Worm (Caenorhabditis elegans) whole organism, L4 larva: ENCODE measurements around the gene rnp-9.

ENCODE experiments used
- D1046.2 ChIP-seq: fragments of 200-800 bp; sonication (Bioruptor generic); IDR thresholded peaks from 2 replicates; pipeline ENCODE4 v1.3.6; 2022; ENCODE audit warnings: missing genetic modification characterization, missing compliant biosample characterization
- F10B5.3 ChIP-seq: sonication (generic microtip); optimal IDR thresholded peaks from 2 replicates; lab custom pipeline; 2016; ENCODE audit warnings: mild to moderate bottlenecking, missing genetic modification characterization, missing compliant biosample characterization
- F44E2.7 ChIP-seq: fragments of 200-800 bp; sonication (Bioruptor generic); IDR thresholded peaks from 2 replicates; pipeline ENCODE4 v2.1.2; 2022; ENCODE audit warnings: missing genetic modification characterization, missing compliant biosample characterization
- F49E8.2 ChIP-seq: sonication (generic microtip); optimal IDR thresholded peaks from 2 replicates; lab custom pipeline; 2016; ENCODE audit warnings: missing compliant biosample characterization, mild to moderate bottlenecking, missing genetic modification characterization, borderline replicate concordance
- R02D3.7 ChIP-seq: fragments of 150-350 bp; sonication (generic microtip); optimal IDR thresholded peaks from 3 replicates; lab custom pipeline; 2014; ENCODE audit warnings: missing biosample characterization, missing genetic modification characterization
- Y48G9A.11 ChIP-seq: fragments of 200-800 bp; sonication (Bioruptor generic); IDR thresholded peaks from 2 replicates; pipeline ENCODE4 v1.3.6; 2022; ENCODE audit warnings: missing genetic modification reagents, missing genetic modification characterization, missing compliant biosample characterization
- ZK337.2 ChIP-seq: fragments of 200-800 bp; sonication (Bioruptor generic); IDR thresholded peaks from 2 replicates; pipeline ENCODE4 v1.3.6; 2022; ENCODE audit warnings: missing genetic modification reagents, missing genetic modification characterization, missing compliant biosample characterization
- ZK546.5 ChIP-seq, 2 experiments: sonication (generic microtip); optimal IDR thresholded peaks; 2 replicates each; lab custom pipeline; 2017; ENCODE audit warnings: missing biosample characterization in 2 of 2, missing genetic modification characterization in 2 of 2
- aly-2 ChIP-seq: sonication (generic microtip); optimal IDR thresholded peaks from 2 replicates; lab custom pipeline; 2018; ENCODE audit warnings: missing biosample characterization, missing genetic modification characterization
- ama-1 ChIP-seq: fragments of 150-350 bp; optimal IDR thresholded peaks from 2 replicates; lab custom pipeline; 2014; ENCODE audit warnings: inconsistent platforms, mixed read lengths
- arid-1 ChIP-seq: fragments of 200-800 bp; sonication (Bioruptor generic); conservative IDR thresholded peaks from 2 replicates; pipeline ENCODE4 v1.3.6; 2022; ENCODE audit warnings: missing genetic modification reagents, missing genetic modification characterization, missing compliant biosample characterization
- ceh-32 ChIP-seq: sonication (generic microtip); optimal IDR thresholded peaks from 2 replicates; lab custom pipeline; 2016; ENCODE audit warnings: mild to moderate bottlenecking, missing genetic modification characterization, missing compliant biosample characterization; ENCODE audit not compliant: poor library complexity
- ceh-62 ChIP-seq: sonication (generic microtip); optimal IDR thresholded peaks from 2 replicates; lab custom pipeline; 2017; ENCODE audit warnings: missing biosample characterization, missing genetic modification characterization
- ceh-82 ChIP-seq: sonication (generic microtip); optimal IDR thresholded peaks from 2 replicates; lab custom pipeline; 2017; ENCODE audit warnings: missing biosample characterization, missing genetic modification characterization
- cey-2 ChIP-seq: sonication (generic microtip); optimal IDR thresholded peaks from 3 replicates; lab custom pipeline; 2017; ENCODE audit warnings: missing genetic modification characterization, mild to moderate bottlenecking, missing compliant biosample characterization, antibody characterized with exemption, borderline replicate concordance; ENCODE audit not compliant: insufficient read depth
- daf-8 ChIP-seq: fragments of 200-800 bp; sonication (Bioruptor generic); IDR thresholded peaks from 2 replicates; pipeline ENCODE4 v1.3.6; 2022; ENCODE audit warnings: missing genetic modification characterization, missing compliant biosample characterization
- dmd-9 ChIP-seq: fragments of 200-800 bp; sonication (Bioruptor generic); IDR thresholded peaks from 2 replicates; pipeline ENCODE4 v1.3.6; 2022; ENCODE audit warnings: missing genetic modification reagents, missing genetic modification characterization, missing compliant biosample characterization
- duxl-1 ChIP-seq: sonication (generic microtip); optimal IDR thresholded peaks from 2 replicates; lab custom pipeline; 2016; ENCODE audit warnings: mild to moderate bottlenecking, missing genetic modification characterization, moderate library complexity, missing compliant biosample characterization; ENCODE audit not compliant: poor library complexity
- gei-8 ChIP-seq: fragments of 200-800 bp; sonication (Bioruptor generic); optimal IDR thresholded peaks from 2 replicates; lab custom pipeline; 2018; ENCODE audit warnings: mild to moderate bottlenecking, missing genetic modification characterization, missing compliant biosample characterization
- hif-1 ChIP-seq, 2 experiments: sonication (generic microtip); optimal IDR thresholded peaks; 2 replicates each; lab custom pipeline; 2016 to 2017; ENCODE audit warnings: missing compliant biosample characterization in 2 of 2, missing genetic modification characterization in 2 of 2, missing genetic modification reagents in 2 of 2, missing genotype in 2 of 2, mild to moderate bottlenecking in 1 of 2
- jun-1 ChIP-seq: fragments of 150-350 bp; optimal IDR thresholded peaks from 2 replicates; lab custom pipeline; 2014; ENCODE audit warnings: missing biosample characterization, missing genetic modification reagents, missing genetic modification characterization
- lin-1 ChIP-seq: fragments of 200-800 bp; sonication (Bioruptor generic); IDR thresholded peaks from 2 replicates; pipeline ENCODE4 v1.3.6; 2022; ENCODE audit warnings: missing genetic modification reagents, missing genetic modification characterization, missing compliant biosample characterization
- lin-13 ChIP-seq: fragments of 150-350 bp; optimal IDR thresholded peaks from 2 replicates; lab custom pipeline; 2014; ENCODE audit warnings: missing biosample characterization, missing genetic modification reagents, missing genetic modification characterization
- lsy-2 ChIP-seq, 2 experiments: fragments of 150-350 bp in 1 of 2; sonication (generic microtip) in 1 of 2; optimal IDR thresholded peaks; 2 replicates each; lab custom pipeline; 2014 to 2017; ENCODE audit warnings: missing biosample characterization in 2 of 2, missing genetic modification characterization in 2 of 2
- madf-5 ChIP-seq, 2 experiments: fragments of 200-800 bp; sonication (Bioruptor generic); IDR thresholded peaks; 2 replicates each; pipeline ENCODE4 v1.3.6; 2022; ENCODE audit warnings: missing compliant biosample characterization in 2 of 2, missing genetic modification characterization in 2 of 2
- mdl-1 ChIP-seq, 2 experiments: fragments of 150-350 bp in 1 of 2; sonication (generic microtip) in 1 of 2; optimal IDR thresholded peaks; 2 replicates each; lab custom pipeline; 2014 to 2017; ENCODE audit warnings: missing biosample characterization in 2 of 2, missing genetic modification characterization in 2 of 2
- mdt-29 ChIP-seq: fragments of 200-800 bp; sonication (Bioruptor generic); IDR thresholded peaks from 2 replicates; pipeline ENCODE4 v1.3.6; 2022; ENCODE audit warnings: missing genetic modification reagents, missing genetic modification characterization, missing compliant biosample characterization
- nhr-10 ChIP-seq: fragments of 150-350 bp; optimal IDR thresholded peaks from 2 replicates; lab custom pipeline; 2014; ENCODE audit warnings: missing biosample characterization, missing genetic modification characterization
- nhr-102 ChIP-seq: sonication (generic microtip); optimal IDR thresholded peaks from 2 replicates; lab custom pipeline; 2016; ENCODE audit warnings: mild to moderate bottlenecking, missing genetic modification characterization, moderate library complexity, missing compliant biosample characterization
- nhr-111 ChIP-seq: fragments of 200-800 bp; sonication (Bioruptor generic); optimal IDR thresholded peaks from 2 replicates; lab custom pipeline; 2018; ENCODE audit warnings: mild to moderate bottlenecking, missing genetic modification characterization, missing compliant biosample characterization
- nhr-237 ChIP-seq: sonication (generic microtip); optimal IDR thresholded peaks from 2 replicates; lab custom pipeline; 2017; ENCODE audit warnings: missing biosample characterization, missing genetic modification characterization
- nhr-25 ChIP-seq: sonication (generic microtip); optimal IDR thresholded peaks from 2 replicates; lab custom pipeline; 2017; ENCODE audit warnings: missing genetic modification characterization, mild to moderate bottlenecking, missing compliant biosample characterization, antibody characterized with exemption, moderate library complexity, borderline replicate concordance; ENCODE audit not compliant: insufficient read depth
- nhr-28 ChIP-seq: fragments of 150-350 bp; optimal IDR thresholded peaks from 2 replicates; lab custom pipeline; 2014; ENCODE audit warnings: missing biosample characterization, missing genetic modification characterization
- nhr-41 ChIP-seq: fragments of 200-800 bp; sonication (Bioruptor generic); IDR thresholded peaks from 2 replicates; pipeline ENCODE4 v1.3.6; 2022; ENCODE audit warnings: missing genetic modification reagents, missing genetic modification characterization, missing compliant biosample characterization
- nhr-42 ChIP-seq: fragments of 200-800 bp; sonication (Bioruptor generic); IDR thresholded peaks from 2 replicates; pipeline ENCODE4 v1.3.6; 2022; ENCODE audit warnings: missing genetic modification characterization, missing compliant biosample characterization
- nhr-6 ChIP-seq: fragments of 150-350 bp; optimal IDR thresholded peaks from 2 replicates; lab custom pipeline; 2014; ENCODE audit warnings: missing biosample characterization, missing genetic modification characterization
- nhr-76 ChIP-seq: fragments of 150-350 bp; optimal IDR thresholded peaks from 2 replicates; lab custom pipeline; 2014; ENCODE audit warnings: missing biosample characterization, missing genetic modification characterization
- php-3 ChIP-seq: fragments of 200-800 bp; sonication (Bioruptor generic); IDR thresholded peaks from 2 replicates; pipeline ENCODE4 v1.3.6; 2022; ENCODE audit warnings: missing genetic modification reagents, missing genetic modification characterization, missing compliant biosample characterization
- sdz-12 ChIP-seq: fragments of 200-800 bp; sonication (Bioruptor generic); optimal IDR thresholded peaks from 2 replicates; lab custom pipeline; 2018; ENCODE audit warnings: mild to moderate bottlenecking, missing genetic modification characterization, missing compliant biosample characterization
- skn-1 ChIP-seq: fragments of 150-350 bp; optimal IDR thresholded peaks from 2 replicates; lab custom pipeline; 2014; ENCODE audit warnings: missing biosample characterization, missing genetic modification characterization
- snpc-1.2 ChIP-seq: fragments of 200-800 bp; sonication (Bioruptor generic); IDR thresholded peaks from 2 replicates; pipeline ENCODE4 v1.3.6; 2022; ENCODE audit warnings: missing genetic modification reagents, missing genetic modification characterization, missing compliant biosample characterization
- snpc-4 ChIP-seq: fragments of 150-350 bp; optimal IDR thresholded peaks from 2 replicates; lab custom pipeline; 2014; ENCODE audit warnings: missing biosample characterization, missing genetic modification characterization
- spr-1 ChIP-seq: sonication (generic microtip); optimal IDR thresholded peaks from 2 replicates; lab custom pipeline; 2016; ENCODE audit warnings: mild to moderate bottlenecking, missing genetic modification characterization, missing compliant biosample characterization
- tra-1 ChIP-seq: fragments of 200-800 bp; sonication (Bioruptor generic); IDR thresholded peaks from 2 replicates; pipeline ENCODE4 v1.3.6; 2022; ENCODE audit warnings: missing genetic modification reagents, missing genetic modification characterization, missing compliant biosample characterization
- vab-7 ChIP-seq: fragments of 200-800 bp; sonication (Bioruptor generic); IDR thresholded peaks from 2 replicates; pipeline ENCODE4 v1.3.6; 2022; ENCODE audit warnings: missing genetic modification reagents, missing genetic modification characterization, missing compliant biosample characterization
- zag-1 ChIP-seq: fragments of 150-350 bp; optimal IDR thresholded peaks from 2 replicates; lab custom pipeline; 2014; ENCODE audit warnings: missing biosample characterization, missing genetic modification characterization
- zfp-2 ChIP-seq: sonication (generic microtip); optimal IDR thresholded peaks from 2 replicates; lab custom pipeline; 2016; ENCODE audit warnings: mild to moderate bottlenecking, missing genetic modification characterization, missing compliant biosample characterization
- zfp-3 ChIP-seq: fragments of 200-800 bp; sonication (Bioruptor generic); conservative IDR thresholded peaks from 2 replicates; pipeline ENCODE4 v1.3.6; 2022; ENCODE audit warnings: missing genetic modification reagents, missing genetic modification characterization, missing compliant biosample characterization
- zip-11 ChIP-seq: fragments of 200-800 bp; sonication (Bioruptor generic); IDR thresholded peaks from 2 replicates; pipeline ENCODE4 v1.3.6; 2022; ENCODE audit warnings: missing genetic modification characterization, missing compliant biosample characterization
- zip-2 ChIP-seq: fragments of 150-350 bp; optimal IDR thresholded peaks from 2 replicates; lab custom pipeline; 2014; ENCODE audit warnings: missing biosample characterization, missing genetic modification characterization
- ztf-7 ChIP-seq: fragments of 150-350 bp; optimal IDR thresholded peaks from 2 replicates; lab custom pipeline; 2014; ENCODE audit warnings: missing biosample characterization, missing genetic modification characterization

The rnp-9 gene

DNA sequence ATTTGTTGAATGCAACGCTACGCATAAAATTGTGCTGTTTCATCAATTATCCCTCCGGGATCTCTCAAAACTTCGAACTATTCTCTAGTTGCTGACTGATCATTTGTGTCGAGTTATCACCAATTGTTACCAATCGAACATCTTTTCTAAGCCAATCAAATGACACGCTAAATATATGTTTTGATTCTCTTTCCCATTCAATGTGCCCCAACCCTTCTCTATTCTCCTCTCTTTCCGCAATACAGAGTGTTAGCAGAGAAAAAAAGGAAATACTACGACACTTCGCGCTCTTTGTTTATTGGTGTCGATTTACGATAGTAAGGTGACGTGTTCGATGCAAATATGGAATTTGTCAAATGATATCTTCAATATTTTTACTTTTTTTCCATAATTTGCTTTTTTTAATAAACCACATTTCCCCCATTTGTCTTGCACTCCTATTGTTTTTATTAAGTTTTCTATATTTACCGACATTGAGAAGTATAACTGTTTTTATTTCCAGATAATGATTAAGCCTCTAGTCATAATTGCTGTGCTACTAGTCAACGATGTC, 30.2 kb downstream of the rnp-9 start, which contains the start of gene nucb-1:
TSS of gene nucb-1 (plus strand) at position 503 of the 553 bp plus-strand sequence.
- TF ChIP-seq duxl-1 (tag; lab: Kevin White, UChicago) = peak; percentile 28
- TF ChIP-seq aly-2 (tag; lab: Kevin White, UChicago) = no peak
- no peak for TF ChIP-seq madf-5 (GFP tag; IDR thresholded peaks at IDR 0.05; lab: Robert Waterston, UW)
- no peak for TF ChIP-seq zip-11 (GFP tag; lab: Robert Waterston, UW)
- TF ChIP-seq F44E2.7 (GFP tag; lab: Robert Waterston, UW) = no peak
- TF ChIP-seq hif-1 (tag; optimal IDR thresholded peaks at IDR 0.05; lab: Kevin White, UChicago) = peak in 1 of 2 experiments; percentile 37
- TF ChIP-seq nhr-10 (tag; lab: Kevin White, UChicago) = no peak
- TF ChIP-seq lin-1 (GFP tag; lab: Robert Waterston, UW) = no peak
- TF ChIP-seq mdt-29 (GFP tag; lab: Robert Waterston, UW) = no peak
- no peak for TF ChIP-seq vab-7
- no peak for TF ChIP-seq spr-1 (tag; lab: Kevin White, UChicago)
- TF ChIP-seq nhr-6 = peak; percentile 82
- TF ChIP-seq Y48G9A.11 (GFP tag; lab: Robert Waterston, UW) = no peak
- no peak for TF ChIP-seq nhr-76 (tag; lab: Kevin White, UChicago)
- TF ChIP-seq nhr-25 (tag; lab: Kevin White, UChicago) = peak; percentile 39
- TF ChIP-seq dmd-9 (GFP tag; lab: Robert Waterston, UW) = no peak
- peak in 1 of 2 experiments; percentile 28 for TF ChIP-seq mdl-1 (tag; optimal IDR thresholded peaks at IDR 0.05; lab: Kevin White, UChicago)
- peak; percentile 15 to 90 for TF ChIP-seq lsy-2 (tag; optimal IDR thresholded peaks at IDR 0.05; lab: Kevin White, UChicago)
- no peak for TF ChIP-seq nhr-237 (tag; lab: Kevin White, UChicago)
- TF ChIP-seq zfp-3 (GFP tag; lab: Robert Waterston, UW) = no peak
- no peak for TF ChIP-seq zip-2 (tag; lab: Kevin White, UChicago)
- no peak for TF ChIP-seq D1046.2
- no peak for TF ChIP-seq lin-13 (GFP tag; lab: Kevin White, UChicago)
- TF ChIP-seq gei-8 = no peak
- TF ChIP-seq ceh-62 (tag; lab: Kevin White, UChicago) = no peak
- TF ChIP-seq R02D3.7 = peak; percentile 59
- no peak for TF ChIP-seq cey-2 (tag; lab: Kevin White, UChicago)
- TF ChIP-seq nhr-41 = no peak
- no peak for TF ChIP-seq nhr-111 (GFP tag; lab: Kevin White, UChicago)
- TF ChIP-seq nhr-28 (tag; lab: Kevin White, UChicago) = peak; percentile 78
- no peak for TF ChIP-seq ztf-7
- TF ChIP-seq F10B5.3 = no peak
- no peak for TF ChIP-seq nhr-102 (tag; lab: Kevin White, UChicago)
- TF ChIP-seq ceh-82 (tag; lab: Kevin White, UChicago) = no peak
- TF ChIP-seq skn-1 (tag; lab: Kevin White, UChicago) = no peak
- no peak for TF ChIP-seq ceh-32 (tag; lab: Kevin White, UChicago)
- TF ChIP-seq jun-1 = no peak
- no peak for TF ChIP-seq php-3 (GFP tag; lab: Robert Waterston, UW)
- no peak for TF ChIP-seq zag-1 (tag; lab: Kevin White, UChicago)
- no peak for TF ChIP-seq zfp-2 (tag; lab: Kevin White, UChicago)
- no peak for TF ChIP-seq arid-1 (GFP tag; lab: Robert Waterston, UW)
- TF ChIP-seq ZK337.2 (GFP tag; lab: Robert Waterston, UW) = no peak
- TF ChIP-seq F49E8.2 = no peak
- TF ChIP-seq tra-1 (GFP tag; lab: Robert Waterston, UW) = no peak
- TF ChIP-seq snpc-4 (tag; lab: Kevin White, UChicago) = no peak
- no peak for TF ChIP-seq ama-1
- TF ChIP-seq daf-8 (GFP tag; lab: Robert Waterston, UW) = no peak
- no peak for TF ChIP-seq snpc-1.2 (GFP tag; lab: Robert Waterston, UW)
- no peak for TF ChIP-seq nhr-42
- TF ChIP-seq sdz-12 = no peak
- TF ChIP-seq ZK546.5 (tag; optimal IDR thresholded peaks at IDR 0.05; lab: Kevin White, UChicago) = no peak
